Fruit fly (Drosophila melanogaster) whole organism: ENCODE measurements around the gene Cph.
A peak's percentile ranks its signal among the peaks of the same experiment; 100 is the strongest.

Experiments used
- CG8478 ChIP-seq: fragments of >200 bp; optimal IDR thresholded peaks from 2 replicates; lab custom pipeline; 2018; ENCODE audit warnings: inconsistent platforms
- Dll ChIP-seq: fragments of >200 bp; optimal IDR thresholded peaks from 2 replicates; lab custom pipeline; 2017
- EcR ChIP-seq, 2 experiments: fragments of >200 bp; optimal IDR thresholded peaks; 2 replicates each; lab custom pipeline; 2017; ENCODE audit warnings: missing biosample characterization in 2 of 2, missing genetic modification characterization in 2 of 2, missing genetic modification reagents in 2 of 2
- pan ChIP-seq: fragments of >200 bp; optimal IDR thresholded peaks from 2 replicates; lab custom pipeline; 2017
- psq ChIP-seq: fragments of >200 bp; optimal IDR thresholded peaks from 2 replicates; lab custom pipeline; 2017
- usp ChIP-seq: fragments of >200 bp; optimal IDR thresholded peaks from 2 replicates; lab custom pipeline; 2017; ENCODE audit warnings: missing biosample characterization, missing genetic modification characterization, mixed read lengths

Gene Cph

dm6 chrX:7228599-7228998 is 91.1 kb downstream of the Cph start:
- TF ChIP-seq Dll (lab: Kevin White, UChicago) (no peak), usp (GFP tag; lab: Kevin White, UChicago) (no peak), pan (no peak), CG8478 (no peak), EcR (GFP tag; optimal IDR thresholded peaks at IDR 0.05; lab: Kevin White, UChicago) (no peak), psq (lab: Kevin White, UChicago) (no peak)

- TF ChIP-seq CG8478, result no peak
- TF ChIP-seq usp (GFP tag; lab: Kevin White, UChicago), result no peak
Observed at dm6 chrX:7230647-7231046, 93.1 kb downstream of the Cph start.

dm6 chrX:7241985-7242627 is 104.6 kb downstream of the Cph start:
- TF ChIP-seq EcR (GFP tag; optimal IDR thresholded peaks at IDR 0.05; lab: Kevin White, UChicago), result no peak

dm6 chrX:7246070-7246469 is 108.5 kb downstream of the Cph start:
- TF ChIP-seq CG8478 (no peak), EcR (GFP tag; optimal IDR thresholded peaks at IDR 0.05; lab: Kevin White, UChicago) (no peak), psq (lab: Kevin White, UChicago) (no peak), Dll (lab: Kevin White, UChicago) (no peak), pan (no peak), usp (GFP tag; lab: Kevin White, UChicago) (no peak)

- TF ChIP-seq usp (GFP tag; lab: Kevin White, UChicago) (no peak), Dll (lab: Kevin White, UChicago) (no peak), CG8478 (no peak), psq (lab: Kevin White, UChicago) (no peak), pan (no peak), EcR (GFP tag; optimal IDR thresholded peaks at IDR 0.05; lab: Kevin White, UChicago) (no peak)
Observed at dm6 chrX:7252468-7252867, 114.9 kb downstream of the Cph start.

dm6 chrX:7255153-7255552 is 117.6 kb downstream of the Cph start:
- TF ChIP-seq EcR (GFP tag; optimal IDR thresholded peaks at IDR 0.05; lab: Kevin White, UChicago) (no peak), CG8478 (no peak), usp (GFP tag; lab: Kevin White, UChicago) (no peak), psq (lab: Kevin White, UChicago) (no peak), Dll (lab: Kevin White, UChicago) (no peak), pan (no peak)

- no peak for TF ChIP-seq EcR (GFP tag; optimal IDR thresholded peaks at IDR 0.05; lab: Kevin White, UChicago)
- TF ChIP-seq psq (lab: Kevin White, UChicago), result no peak
- TF ChIP-seq CG8478, result no peak
- no peak for TF ChIP-seq Dll (lab: Kevin White, UChicago)
- TF ChIP-seq usp (GFP tag; lab: Kevin White, UChicago), result no peak
- TF ChIP-seq pan, result no peak
Observed at dm6 chrX:7266604-7267003, 129.1 kb downstream of the Cph start, which contains the start of gene CG1958. CG1958 (plus strand) TSS chrX:7266904.

- TF ChIP-seq CG8478, result no peak
- no peak for TF ChIP-seq EcR (GFP tag; optimal IDR thresholded peaks at IDR 0.05; lab: Kevin White, UChicago)
- peak; percentile 52 for TF ChIP-seq pan
Observed at dm6 chrX:7271376-7272015, 134.0 kb downstream of the Cph start.

dm6 chrX:7277038-7277437 is 139.5 kb downstream of the Cph start:
- TF ChIP-seq psq (lab: Kevin White, UChicago), result no peak
- no peak for TF ChIP-seq CG8478
- no peak for TF ChIP-seq pan
- no peak for TF ChIP-seq EcR (GFP tag; optimal IDR thresholded peaks at IDR 0.05; lab: Kevin White, UChicago)
- TF ChIP-seq Dll (lab: Kevin White, UChicago), result no peak
- no peak for TF ChIP-seq usp (GFP tag; lab: Kevin White, UChicago)

- TF ChIP-seq psq (lab: Kevin White, UChicago), result no peak
- TF ChIP-seq EcR (GFP tag; optimal IDR thresholded peaks at IDR 0.05; lab: Kevin White, UChicago), result no peak
- no peak for TF ChIP-seq CG8478
- no peak for TF ChIP-seq usp (GFP tag; lab: Kevin White, UChicago)
- no peak for TF ChIP-seq Dll (lab: Kevin White, UChicago)
- TF ChIP-seq pan, result no peak
Observed at dm6 chrX:7284964-7285363, 147.4 kb downstream of the Cph start.

- TF ChIP-seq usp (GFP tag; lab: Kevin White, UChicago) (no peak), Dll (lab: Kevin White, UChicago) (no peak), EcR (GFP tag; optimal IDR thresholded peaks at IDR 0.05; lab: Kevin White, UChicago) (no peak), CG8478 (no peak), pan (no peak), psq (lab: Kevin White, UChicago) (no peak)
Observed at dm6 chrX:7285410-7285809, 147.9 kb downstream of the Cph start.

dm6 chrX:7285995-7286985 is 148.8 kb downstream of the Cph start, which contains the start of gene CG2059:
CG2059 (plus strand) TSS chrX:7286358.
- no peak for TF ChIP-seq usp (GFP tag; lab: Kevin White, UChicago)
- no peak for TF ChIP-seq psq (lab: Kevin White, UChicago)
- no peak for TF ChIP-seq EcR (GFP tag; optimal IDR thresholded peaks at IDR 0.05; lab: Kevin White, UChicago)
- no peak for TF ChIP-seq CG8478
- no peak for TF ChIP-seq pan
- TF ChIP-seq Dll (lab: Kevin White, UChicago), result no peak
